Worm (Caenorhabditis elegans) whole organism, midembryonic: Measurements from ENCODE around the gene nlp-36.

Experiments used
- T22C8.4 ChIP-seq: fragments of 200-800 bp; sonication (Bioruptor generic); IDR thresholded peaks from 2 replicates; pipeline ENCODE4 v1.3.6; 2022; ENCODE audit warnings: missing genetic modification characterization, missing compliant biosample characterization
- cog-1 ChIP-seq: sonication (generic microtip); optimal IDR thresholded peaks from 2 replicates; lab custom pipeline; 2016; ENCODE audit warnings: missing genetic modification characterization, missing compliant biosample characterization
- flt-1 ChIP-seq: fragments of 200-800 bp; sonication (Bioruptor generic); IDR thresholded peaks from 2 replicates; pipeline ENCODE4 v1.3.6; 2022; ENCODE audit warnings: missing genetic modification characterization, missing compliant biosample characterization
- klf-2 ChIP-seq: fragments of 200-800 bp; sonication (Bioruptor generic); conservative IDR thresholded peaks from 2 replicates; pipeline ENCODE4 v1.3.6; 2022; ENCODE audit warnings: missing genetic modification reagents, missing genetic modification characterization, missing compliant biosample characterization
- med-1 ChIP-seq: sonication (generic microtip); optimal IDR thresholded peaks from 2 replicates; lab custom pipeline; 2017; ENCODE audit warnings: missing genetic modification characterization, mild to moderate bottlenecking, missing compliant biosample characterization, antibody characterized with exemption, missing genetic modification reagents; ENCODE audit not compliant: insufficient read depth
- ref-1 ChIP-seq: fragments of 200-800 bp; sonication (Bioruptor generic); conservative IDR thresholded peaks from 2 replicates; pipeline ENCODE4 v1.3.6; 2022; ENCODE audit warnings: missing genetic modification reagents, missing genetic modification characterization, missing compliant biosample characterization
- tab-1 ChIP-seq: fragments of 200-800 bp; sonication (Bioruptor generic); IDR thresholded peaks from 2 replicates; pipeline ENCODE4 v1.3.6; 2022; ENCODE audit warnings: missing genetic modification characterization, missing compliant biosample characterization
- ztf-23 ChIP-seq: fragments of 200-800 bp; sonication (Bioruptor generic); IDR thresholded peaks from 2 replicates; pipeline ENCODE4 v1.3.6; 2022; ENCODE audit warnings: missing genetic modification reagents, missing genetic modification characterization, missing compliant biosample characterization
- ztf-29 ChIP-seq: fragments of 200-800 bp; sonication (Bioruptor generic); IDR thresholded peaks from 2 replicates; pipeline ENCODE4 v1.3.6; 2022; ENCODE audit warnings: missing genetic modification reagents, missing genetic modification characterization, missing compliant biosample characterization

The nlp-36 gene

DNA sequence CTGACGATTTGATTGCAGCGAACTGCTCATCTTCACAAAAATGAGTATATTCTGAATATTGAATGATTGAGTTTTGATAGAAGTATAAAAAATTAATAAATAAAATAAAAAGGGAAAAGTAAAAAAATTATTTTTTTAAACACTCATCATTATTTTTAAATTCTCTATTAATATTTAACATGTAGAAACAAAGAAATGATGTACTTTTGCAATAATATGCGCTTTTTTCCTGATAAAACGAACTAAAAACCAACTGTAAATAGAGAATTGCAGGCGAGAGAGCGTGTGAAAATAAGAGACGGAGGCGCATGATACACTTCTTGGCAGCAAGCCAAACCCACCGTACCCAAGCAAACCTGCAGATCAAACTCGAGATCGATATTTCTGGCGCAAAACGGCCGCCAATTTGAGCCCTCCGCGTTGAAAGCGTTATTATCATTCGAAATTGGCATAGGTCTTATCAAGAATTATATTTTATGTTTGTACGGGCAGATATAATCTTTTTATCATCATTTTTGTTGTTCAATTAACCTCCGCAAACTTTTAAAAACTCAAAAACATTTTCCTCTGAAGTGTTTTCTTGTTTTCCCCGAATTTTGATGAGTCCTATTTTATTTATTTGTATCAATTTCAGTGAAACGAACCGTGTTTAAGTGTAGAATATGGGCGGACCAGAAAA, 32.4 kb upstream of the nlp-36 start, which contains the start of the genes rheb-1 and spk-1:
rheb-1 (minus strand) TSS at position 51 of the 679 bp plus-strand sequence.
spk-1 (plus strand) TSS at position 629 of the 679 bp plus-strand sequence.
- TF ChIP-seq T22C8.4 (GFP tag; lab: Robert Waterston, UW) (peak; percentile 82), flt-1 (0 out of 2 replicates have a peak, but pooled peaks have one; percentile 43), cog-1 (tag; lab: Kevin White, UChicago) (peak; percentile 34), klf-2 (GFP tag; lab: Robert Waterston, UW) (no peak), ztf-29 (GFP tag; lab: Robert Waterston, UW) (peak; percentile 69), med-1 (GFP tag; lab: Kevin White, UChicago) (no peak)

DNA sequence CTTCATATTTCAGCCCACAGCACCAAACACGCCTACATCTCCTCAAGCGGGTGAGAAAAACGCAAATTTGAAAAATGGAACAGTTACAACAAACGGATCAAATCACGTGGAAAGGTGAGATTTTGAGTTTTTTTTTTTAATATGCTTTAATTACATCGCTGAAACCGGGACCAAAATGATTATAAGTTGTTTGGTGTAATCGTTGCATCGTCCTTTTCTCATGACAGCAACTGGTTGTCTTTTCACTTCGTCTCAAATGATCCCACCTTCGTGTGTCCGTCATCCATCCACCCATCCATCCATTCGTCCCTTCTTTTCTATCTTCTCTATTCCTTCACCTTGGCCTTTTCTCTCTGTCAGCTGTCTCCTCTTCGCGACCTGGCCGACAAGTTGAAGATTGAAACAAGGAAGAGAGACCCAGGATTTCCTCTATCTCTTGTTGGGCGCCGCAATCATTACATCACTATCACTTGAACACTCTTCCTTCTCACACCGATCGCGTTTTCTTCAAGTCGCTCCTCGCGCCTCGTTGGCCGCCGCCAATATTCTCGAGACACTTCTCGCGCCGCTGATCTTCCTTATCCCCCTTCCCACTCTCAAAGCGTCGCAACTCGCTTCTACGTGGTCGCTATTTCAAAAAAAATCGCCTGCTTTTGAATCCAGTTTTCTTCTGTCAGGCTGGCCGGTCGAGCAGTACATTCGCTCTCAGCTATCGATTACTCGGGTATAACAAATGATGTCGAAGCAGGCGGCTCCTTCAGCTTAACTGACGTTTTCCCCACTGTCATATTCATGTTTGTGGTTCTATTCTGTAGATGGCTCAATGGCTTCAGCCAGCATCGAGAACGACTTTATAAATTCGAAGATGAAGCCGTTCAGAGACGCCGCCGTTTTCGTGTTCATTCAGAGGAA, 31.1 kb upstream of the nlp-36 start:
- TF ChIP-seq T22C8.4 (GFP tag; lab: Robert Waterston, UW), result 0 out of 2 replicates have a peak, but pooled peaks have one; percentile 21
- no peak for TF ChIP-seq flt-1

DNA sequence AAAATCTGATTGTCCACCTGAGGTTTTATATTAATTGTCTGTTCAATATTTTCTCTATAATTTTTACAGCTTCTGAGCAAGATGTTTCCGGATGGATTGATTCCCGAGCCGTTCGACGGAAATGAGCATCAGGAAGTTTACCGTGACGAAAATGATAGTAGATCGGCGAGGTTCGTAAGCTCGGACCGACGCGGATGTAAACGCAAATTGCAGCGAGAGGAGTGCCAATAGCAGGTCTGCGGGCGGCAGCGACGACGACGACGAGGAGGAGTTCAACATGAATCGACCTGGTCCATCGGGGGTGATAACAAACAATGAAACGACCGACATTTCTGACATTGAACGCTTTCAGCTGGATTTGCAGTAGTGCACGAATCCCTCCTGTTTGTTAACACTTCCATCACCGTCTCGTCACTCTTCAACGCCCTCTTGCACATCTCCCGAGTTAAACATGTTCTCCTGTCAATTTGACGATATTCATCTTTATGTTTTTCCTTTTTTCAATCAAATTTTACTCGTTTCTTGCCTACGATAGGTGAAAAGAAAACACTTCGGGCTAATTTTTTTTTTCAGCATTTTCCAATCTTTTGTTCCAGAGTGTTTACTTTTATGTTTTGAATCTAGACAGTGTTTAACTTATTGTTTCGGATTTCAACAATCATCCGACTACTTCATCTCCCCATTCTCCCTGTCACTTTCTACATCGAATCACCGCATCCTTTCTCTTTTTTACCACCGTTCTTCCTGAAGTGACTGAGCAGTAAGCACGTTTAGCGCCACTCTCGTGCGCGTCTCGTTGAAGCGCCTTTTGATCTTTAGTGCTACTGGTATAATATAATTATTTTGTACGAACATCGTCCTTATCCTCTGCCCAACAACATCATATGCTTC, 26.4 kb upstream of the nlp-36 start:
- TF ChIP-seq cog-1 (tag; lab: Kevin White, UChicago) (no peak), ztf-23 (GFP tag; lab: Robert Waterston, UW) (no peak), flt-1 (no peak), ztf-29 (GFP tag; lab: Robert Waterston, UW) (no peak), T22C8.4 (GFP tag; lab: Robert Waterston, UW) (no peak), tab-1 (GFP tag; lab: Robert Waterston, UW) (no peak)

- TF ChIP-seq T22C8.4 (GFP tag; lab: Robert Waterston, UW), result no peak
- peak; percentile 5 for TF ChIP-seq med-1 (GFP tag; lab: Kevin White, UChicago)
These were observed 25.6 kb upstream of the nlp-36 start for ce11 chrIII:9462785-9463467.

DNA sequence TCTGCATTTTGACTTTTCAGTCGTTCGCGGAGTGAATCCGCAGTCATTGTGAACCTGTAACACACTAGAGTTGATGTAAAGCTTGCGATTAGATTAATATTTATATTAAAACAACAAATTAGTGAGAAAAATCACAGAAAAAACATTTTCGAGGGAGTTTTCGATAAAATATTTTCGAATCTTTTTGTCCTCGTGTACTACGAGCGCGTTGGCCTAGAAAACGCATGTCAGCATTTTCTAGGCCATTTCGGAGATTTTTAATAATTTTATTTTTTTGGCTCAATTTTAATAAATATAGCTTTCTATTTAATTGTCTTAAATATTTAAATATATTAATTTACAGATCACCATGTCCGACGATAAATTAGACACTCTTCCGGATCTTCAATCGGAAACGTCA, 23.1 kb upstream of the nlp-36 start, which contains the start of gene B0464.9:
B0464.9 (plus strand) TSS at position 344 of the 400 bp plus-strand sequence.
- peak; percentile 6; the same call in 1 of the 2 replicates for TF ChIP-seq T22C8.4 (GFP tag; lab: Robert Waterston, UW)
- peak; percentile 43; the same call in 1 of the 2 replicates for TF ChIP-seq ztf-23 (GFP tag; lab: Robert Waterston, UW)
- no peak for TF ChIP-seq cog-1 (tag; lab: Kevin White, UChicago)

DNA sequence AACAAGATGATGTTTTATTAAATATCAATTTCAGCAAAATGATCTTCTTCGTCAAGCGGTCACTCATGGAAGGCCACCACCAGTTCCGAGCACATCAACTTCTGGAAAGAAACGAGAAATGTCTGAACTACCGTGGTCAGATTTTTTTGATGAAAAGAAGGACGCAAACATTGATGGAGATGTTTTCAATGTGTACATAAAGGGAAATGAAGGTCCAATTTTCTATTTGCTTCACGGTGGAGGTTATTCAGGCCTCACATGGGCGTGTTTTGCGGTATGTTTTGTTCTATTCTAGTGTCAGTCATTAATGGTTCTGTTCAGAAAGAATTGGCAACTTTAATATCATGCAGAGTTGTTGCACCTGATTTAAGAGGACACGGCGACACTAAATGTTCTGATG, 22.7 kb upstream of the nlp-36 start, which contains the start of gene B0464.6:
B0464.6 (minus strand) TSS at position 101 of the 400 bp plus-strand sequence.
- TF ChIP-seq cog-1 (tag; lab: Kevin White, UChicago) (no peak), ref-1 (no peak), klf-2 (GFP tag; lab: Robert Waterston, UW) (no peak)

DNA sequence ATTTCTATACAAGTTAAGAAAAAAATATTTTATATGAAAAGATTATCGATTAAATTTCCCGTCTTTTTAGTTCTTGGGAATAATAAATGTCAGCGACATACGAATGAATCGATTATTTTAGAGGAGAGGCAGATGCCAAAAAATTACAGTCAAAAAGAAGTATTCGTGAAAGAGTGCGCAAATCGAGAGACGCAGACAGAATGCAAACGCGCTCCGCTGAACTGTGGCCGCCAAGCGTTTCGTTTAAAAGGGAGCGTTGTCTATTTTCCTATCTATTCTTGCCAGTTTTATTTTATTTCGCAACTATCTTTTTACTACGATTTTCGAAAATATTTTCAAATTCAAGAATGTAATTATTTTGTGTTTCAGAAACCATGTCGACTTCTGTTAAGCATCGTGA, 21.4 kb upstream of the nlp-36 start, which contains the start of gene baf-1:
baf-1 (plus strand) TSS at position 370 of the 400 bp plus-strand sequence.
- TF ChIP-seq klf-2 (GFP tag; lab: Robert Waterston, UW), result no peak
- TF ChIP-seq T22C8.4 (GFP tag; lab: Robert Waterston, UW), result peak; percentile 34; the same call in 1 of the 2 replicates

DNA sequence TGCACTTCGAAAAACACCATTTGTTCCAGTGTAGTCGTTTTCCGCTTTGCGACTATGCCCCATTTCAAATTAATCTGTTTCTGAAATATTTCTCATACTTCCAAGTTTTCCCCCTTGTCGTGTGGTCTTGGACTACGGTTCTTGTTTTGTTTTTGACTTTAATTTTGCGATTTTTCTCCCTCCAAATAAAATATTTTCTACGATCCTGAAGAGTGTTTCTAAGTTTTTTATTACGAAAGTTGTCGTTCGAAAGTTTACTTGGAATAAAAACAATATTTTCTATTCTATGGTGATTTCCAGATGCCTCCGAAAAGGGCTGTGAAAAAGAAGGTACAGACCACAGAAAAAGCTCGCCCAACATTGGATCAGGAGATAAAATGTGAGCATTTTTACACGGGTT, 20.7 kb upstream of the nlp-36 start, which contains the start of gene tag-342:
tag-342 (plus strand) TSS at position 301 of the 400 bp plus-strand sequence.
- TF ChIP-seq ztf-23 (GFP tag; lab: Robert Waterston, UW) (no peak), cog-1 (tag; lab: Kevin White, UChicago) (no peak), T22C8.4 (GFP tag; lab: Robert Waterston, UW) (no peak), klf-2 (GFP tag; lab: Robert Waterston, UW) (no peak), med-1 (GFP tag; lab: Kevin White, UChicago) (no peak), ztf-29 (GFP tag; lab: Robert Waterston, UW) (no peak), tab-1 (GFP tag; lab: Robert Waterston, UW) (no peak), flt-1 (no peak), ref-1 (no peak)

DNA sequence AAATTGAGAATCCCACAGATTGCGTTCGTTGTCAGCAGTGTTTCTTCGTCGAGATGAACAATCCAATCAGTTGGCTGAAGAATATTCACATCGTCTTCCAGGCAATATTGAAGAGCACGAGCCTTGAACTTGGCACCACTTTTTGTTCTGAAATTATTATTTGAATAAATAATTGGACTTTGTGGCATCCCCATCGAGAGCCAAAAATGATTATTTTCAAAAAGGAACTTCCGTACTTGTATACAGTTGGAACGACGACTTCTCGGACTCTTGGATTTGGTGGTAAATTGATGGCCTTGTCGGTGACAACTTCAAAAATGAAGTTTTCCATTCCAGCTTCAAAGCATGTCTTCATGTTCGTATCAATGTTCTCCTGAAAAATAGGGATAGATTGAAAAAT, 16.5 kb upstream of the nlp-36 start:
- TF ChIP-seq cog-1 (tag; lab: Kevin White, UChicago), result no peak
- TF ChIP-seq med-1 (GFP tag; lab: Kevin White, UChicago), result no peak
- TF ChIP-seq ztf-23 (GFP tag; lab: Robert Waterston, UW), result no peak
- TF ChIP-seq ztf-29 (GFP tag; lab: Robert Waterston, UW), result no peak
- no peak for TF ChIP-seq tab-1 (GFP tag; lab: Robert Waterston, UW)
- no peak for TF ChIP-seq T22C8.4 (GFP tag; lab: Robert Waterston, UW)
- TF ChIP-seq ref-1, result no peak
- TF ChIP-seq klf-2 (GFP tag; lab: Robert Waterston, UW), result no peak
- TF ChIP-seq flt-1, result no peak
